Worm (Caenorhabditis elegans): ENCODE measurements around the gene hlh-33.
A peak's percentile ranks its signal among the peaks of the same experiment; 100 is the strongest.

The hlh-33 gene

ce11 chrIII:1819049-1819597, 36.1 kb upstream of the hlh-33 start (continued):
- TF ChIP-seq C34F6.9 (tag; optimal IDR thresholded peaks at IDR 0.05) (peak; percentile 84), nhr-12 (tag; optimal IDR thresholded peaks at IDR 0.05) (no peak), skn-1 (tag; optimal IDR thresholded peaks at IDR 0.05) (no peak), R02D3.7 (tag; optimal IDR thresholded peaks at IDR 0.05) (no peak), nhr-21 (tag; optimal IDR thresholded peaks at IDR 0.05) (no peak), unc-55 (GFP tag; optimal IDR thresholded peaks at IDR 0.05) (peak; percentile 64), F13H6.1 (tag; optimal IDR thresholded peaks at IDR 0.05) (no peak), ceh-82 (tag; optimal IDR thresholded peaks at IDR 0.05) (no peak), lin-11 (tag; optimal IDR thresholded peaks at IDR 0.05) (no peak), snpc-4 (tag; optimal IDR thresholded peaks at IDR 0.05) (no peak), ztf-11 (tag; optimal IDR thresholded peaks at IDR 0.05) (no peak), egl-27 (tag; optimal IDR thresholded peaks at IDR 0.05) (no peak), nhr-25 (tag; optimal IDR thresholded peaks at IDR 0.05) (no peak), sma-3 (GFP tag; optimal IDR thresholded peaks at IDR 0.05) (no peak), ama-1 (optimal IDR thresholded peaks at IDR 0.05) (no peak), ztf-4 (tag; optimal IDR thresholded peaks at IDR 0.05) (no peak), mbf-1 (tag; optimal IDR thresholded peaks at IDR 0.05) (no peak), Y55F3AM.14 (GFP tag; optimal IDR thresholded peaks at IDR 0.05) (no peak), gmeb-1 (tag; optimal IDR thresholded peaks at IDR 0.05) (no peak), elt-1 (tag; optimal IDR thresholded peaks at IDR 0.05) (no peak), fos-1 (tag; optimal IDR thresholded peaks at IDR 0.05) (peak; percentile 73), nhr-10 (tag; optimal IDR thresholded peaks at IDR 0.05) (no peak), lin-13 (GFP tag; optimal IDR thresholded peaks at IDR 0.05) (peak; percentile 24), nhr-237 (tag; optimal IDR thresholded peaks at IDR 0.05) (no peak), lsy-2 (tag; optimal IDR thresholded peaks at IDR 0.05) (peak in 1 of 2 experiments; percentile 76)

DNA sequence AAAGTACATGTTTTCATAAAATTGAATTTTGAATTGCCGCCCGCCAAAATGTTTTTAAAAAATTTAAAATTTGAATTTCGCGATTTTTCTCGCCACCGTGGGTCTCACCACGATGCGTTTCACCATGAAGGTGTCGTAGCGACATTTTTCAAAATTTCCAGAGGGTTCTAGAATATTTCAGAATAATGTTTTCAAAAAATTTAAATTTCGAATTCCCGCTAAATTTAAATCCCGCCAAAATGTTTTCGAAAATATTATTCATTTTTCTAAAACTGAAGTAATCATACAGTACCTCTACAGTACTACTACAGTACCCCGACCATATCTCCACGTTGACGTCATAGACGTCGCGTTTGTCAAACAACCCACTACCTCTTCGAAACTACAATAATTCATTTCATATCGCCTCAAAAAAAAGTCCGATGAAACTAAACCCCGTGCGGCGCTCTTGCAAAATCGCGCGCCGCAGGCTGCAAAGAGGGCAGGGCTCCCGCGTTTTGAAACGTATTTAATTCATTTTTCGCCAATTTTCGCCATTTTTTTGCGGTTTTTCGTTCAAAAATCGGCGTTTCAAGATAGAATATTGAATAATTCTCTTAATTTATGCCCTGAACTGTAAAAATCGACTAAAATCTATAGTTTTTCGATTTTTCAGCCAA, 30.8 kb upstream of the hlh-33 start, which contains the start of the genes pvf-1 and Y39A3CL.7:
Gene pvf-1 (minus strand): TSS at position 51 of the 659 bp plus-strand sequence.
Gene Y39A3CL.7 (plus strand): TSS at position 656 of the 659 bp plus-strand sequence.
- TF ChIP-seq aly-2 (tag; optimal IDR thresholded peaks at IDR 0.05): no peak
- TF ChIP-seq lin-39 (tag; optimal IDR thresholded peaks at IDR 0.05): no peak
- no peak for TF ChIP-seq mbf-1 (tag; optimal IDR thresholded peaks at IDR 0.05)
- no peak for TF ChIP-seq dmd-4 (tag; optimal IDR thresholded peaks at IDR 0.05)
- no peak for TF ChIP-seq nhr-23 (tag; optimal IDR thresholded peaks at IDR 0.05)
- TF ChIP-seq nhr-12 (tag; optimal IDR thresholded peaks at IDR 0.05): no peak
- no peak for TF ChIP-seq sma-9 (GFP tag; optimal IDR thresholded peaks at IDR 0.05)
- no peak for TF ChIP-seq sma-9 (tag; optimal IDR thresholded peaks at IDR 0.05)
- TF ChIP-seq blmp-1 (tag; optimal IDR thresholded peaks at IDR 0.05; ENCODE audit: insufficient read depth): no peak
- TF ChIP-seq nhr-10 (tag; optimal IDR thresholded peaks at IDR 0.05): no peak
- TF ChIP-seq lsy-2 (tag; optimal IDR thresholded peaks at IDR 0.05): peak in 1 of 2 experiments; percentile 60
- TF ChIP-seq unc-62 (GFP tag; optimal IDR thresholded peaks at IDR 0.05): no peak
- TF ChIP-seq ztf-4 (tag; optimal IDR thresholded peaks at IDR 0.05): no peak
- TF ChIP-seq nhr-25 (tag; optimal IDR thresholded peaks at IDR 0.05): no peak
- no peak for TF ChIP-seq ceh-82 (tag; optimal IDR thresholded peaks at IDR 0.05)
- peak; percentile 36 for TF ChIP-seq C34F6.9 (tag; optimal IDR thresholded peaks at IDR 0.05)
- no peak for TF ChIP-seq ceh-16 (tag; optimal IDR thresholded peaks at IDR 0.05)
- no peak for TF ChIP-seq fos-1 (tag; optimal IDR thresholded peaks at IDR 0.05)
- TF ChIP-seq lin-11 (tag; optimal IDR thresholded peaks at IDR 0.05): no peak
- no peak for TF ChIP-seq mdl-1 (tag; optimal IDR thresholded peaks at IDR 0.05)
- TF ChIP-seq nhr-21 (tag; optimal IDR thresholded peaks at IDR 0.05): no peak
- peak; percentile 39 for TF ChIP-seq sma-3 (GFP tag; optimal IDR thresholded peaks at IDR 0.05)
- no peak for TF ChIP-seq unc-39 (tag; optimal IDR thresholded peaks at IDR 0.05)
- TF ChIP-seq elt-3 (tag; optimal IDR thresholded peaks at IDR 0.05): no peak
- no peak for TF ChIP-seq snpc-4 (tag; optimal IDR thresholded peaks at IDR 0.05)
- no peak for TF ChIP-seq alr-1 (tag; optimal IDR thresholded peaks at IDR 0.05)
- TF ChIP-seq nhr-129 (tag; optimal IDR thresholded peaks at IDR 0.05): peak; percentile 23
- no peak for TF ChIP-seq zag-1 (tag; optimal IDR thresholded peaks at IDR 0.05)
- no peak for TF ChIP-seq ZK546.5 (tag; optimal IDR thresholded peaks at IDR 0.05)
- TF ChIP-seq ama-1 (optimal IDR thresholded peaks at IDR 0.05): no peak
- no peak for TF ChIP-seq crh-2 (tag; optimal IDR thresholded peaks at IDR 0.05)
- TF ChIP-seq nhr-11 (tag; optimal IDR thresholded peaks at IDR 0.05): no peak
- no peak for TF ChIP-seq peb-1 (tag; optimal IDR thresholded peaks at IDR 0.05)
- peak; percentile 40 for TF ChIP-seq gmeb-1 (tag; optimal IDR thresholded peaks at IDR 0.05)
- no peak for TF ChIP-seq nhr-77 (tag; optimal IDR thresholded peaks at IDR 0.05)
- no peak for TF ChIP-seq ztf-1 (GFP tag; conservative IDR thresholded peaks at IDR 0.05)
- no peak for TF ChIP-seq ztf-11 (tag; optimal IDR thresholded peaks at IDR 0.05)
- TF ChIP-seq egl-27 (tag; optimal IDR thresholded peaks at IDR 0.05): no peak
- TF ChIP-seq Y55F3AM.14 (GFP tag; optimal IDR thresholded peaks at IDR 0.05): no peak
- no peak for TF ChIP-seq skn-1 (tag; optimal IDR thresholded peaks at IDR 0.05)
- no peak for TF ChIP-seq nhr-6 (tag; optimal IDR thresholded peaks at IDR 0.05)
- TF ChIP-seq nhr-237 (tag; optimal IDR thresholded peaks at IDR 0.05): no peak
- peak; percentile 34 for TF ChIP-seq unc-55 (GFP tag; optimal IDR thresholded peaks at IDR 0.05)
- TF ChIP-seq F13H6.1 (tag; optimal IDR thresholded peaks at IDR 0.05): peak; percentile 7
- TF ChIP-seq mab-5 (tag; optimal IDR thresholded peaks at IDR 0.05): no peak
- TF ChIP-seq sem-4 (tag; optimal IDR thresholded peaks at IDR 0.05): peak; percentile 20
- TF ChIP-seq R02D3.7 (tag; optimal IDR thresholded peaks at IDR 0.05): no peak
